Worm (Caenorhabditis elegans) whole organism, L2 larva: ENCODE measurements around the gene K10F12.7.

Experiments
- C34F6.9 ChIP-seq: fragments of 150-350 bp; optimal IDR thresholded peaks from 2 replicates; lab custom pipeline; 2014; ENCODE audit warnings: missing biosample characterization, missing genetic modification characterization
- egl-27 ChIP-seq: sonication (generic microtip); optimal IDR thresholded peaks from 3 replicates; lab custom pipeline; 2017; ENCODE audit warnings: missing biosample characterization, missing genetic modification reagents, missing genetic modification characterization
- lin-39 ChIP-seq: fragments of 150-350 bp; optimal IDR thresholded peaks from 2 replicates; lab custom pipeline; 2014; ENCODE audit warnings: missing biosample characterization, missing genetic modification reagents, missing genetic modification characterization
- lsy-2 ChIP-seq, 2 experiments: fragments of 150-350 bp in 1 of 2; sonication (generic microtip) in 1 of 2; optimal IDR thresholded peaks; 2 replicates each; lab custom pipeline; 2014 to 2017; ENCODE audit warnings: missing biosample characterization in 2 of 2, missing genetic modification characterization in 2 of 2
- mab-5 ChIP-seq: fragments of 150-350 bp; optimal IDR thresholded peaks from 2 replicates; lab custom pipeline; 2014; ENCODE audit warnings: missing biosample characterization, missing genetic modification characterization
- nhr-12 ChIP-seq: fragments of 150-350 bp; optimal IDR thresholded peaks from 2 replicates; lab custom pipeline; 2014; ENCODE audit warnings: missing biosample characterization, missing genetic modification characterization
- nhr-25 ChIP-seq: fragments of 150-350 bp; sonication (generic microtip); optimal IDR thresholded peaks from 3 replicates; lab custom pipeline; 2014; ENCODE audit warnings: missing biosample characterization, missing genetic modification characterization
- nhr-77 ChIP-seq: fragments of 150-350 bp; optimal IDR thresholded peaks from 2 replicates; lab custom pipeline; 2014; ENCODE audit warnings: missing biosample characterization, missing genetic modification characterization
- sma-3 ChIP-seq: sonication (generic microtip); optimal IDR thresholded peaks from 2 replicates; lab custom pipeline; 2016; ENCODE audit warnings: missing genetic modification reagents, missing genetic modification characterization, missing compliant biosample characterization
- snpc-4 ChIP-seq: fragments of 150-350 bp; optimal IDR thresholded peaks from 2 replicates; lab custom pipeline; 2014; ENCODE audit warnings: missing biosample characterization, missing genetic modification characterization
- unc-62 ChIP-seq: fragments of 150-350 bp; optimal IDR thresholded peaks from 2 replicates; lab custom pipeline; 2014; ENCODE audit warnings: missing biosample characterization, missing genetic modification reagents, missing genetic modification characterization
- zag-1 ChIP-seq: fragments of 150-350 bp; optimal IDR thresholded peaks from 2 replicates; lab custom pipeline; 2014; ENCODE audit warnings: missing biosample characterization, missing genetic modification characterization
- ztf-11 ChIP-seq: sonication (generic microtip); optimal IDR thresholded peaks from 2 replicates; lab custom pipeline; 2017; ENCODE audit warnings: missing biosample characterization, missing genetic modification characterization
- ztf-4 ChIP-seq: fragments of 150-350 bp; optimal IDR thresholded peaks from 2 replicates; lab custom pipeline; 2014; ENCODE audit warnings: missing biosample characterization, missing genetic modification characterization

DNA sequence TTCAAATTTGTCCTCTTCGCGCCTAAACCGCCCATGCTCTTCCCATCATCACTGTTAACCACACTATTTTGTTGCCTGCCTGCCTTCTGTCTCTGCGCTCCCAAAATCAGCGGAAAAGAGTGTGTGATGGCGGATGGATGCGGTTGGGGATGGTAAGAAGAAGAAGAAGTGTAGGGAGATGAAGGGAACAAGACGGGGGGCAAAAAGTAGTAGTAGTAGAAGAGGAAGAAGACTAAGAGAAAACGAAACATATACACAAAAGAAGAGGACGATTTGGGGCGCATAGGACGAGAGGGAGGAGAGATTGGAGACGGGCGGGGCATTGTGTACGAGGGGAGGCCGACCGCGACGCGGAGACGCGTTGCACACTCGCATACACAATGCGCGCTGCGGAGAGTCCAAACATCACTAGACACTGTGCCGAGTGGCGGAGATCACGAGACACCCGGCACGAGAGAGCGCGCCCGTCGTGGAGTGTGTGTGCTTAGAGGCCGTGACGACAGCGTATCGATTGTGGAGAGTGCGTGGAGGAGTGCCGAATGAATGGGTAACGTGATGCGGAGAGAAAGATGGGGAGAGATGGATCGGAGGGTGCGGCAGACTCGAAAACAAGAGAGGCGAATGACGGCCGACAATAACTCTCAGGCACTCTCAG lies 32.7 kb downstream of the K10F12.7 start:
- TF ChIP-seq unc-62 (GFP tag; lab: Kevin White, UChicago) = peak; percentile 81
- TF ChIP-seq ztf-4 (tag; lab: Kevin White, UChicago) = peak; percentile 84
- TF ChIP-seq egl-27 (tag; lab: Kevin White, UChicago) = peak; percentile 52
- TF ChIP-seq nhr-12 = no peak
- peak; percentile 84 for TF ChIP-seq zag-1
- no peak for TF ChIP-seq nhr-77 (tag; lab: Kevin White, UChicago)
- TF ChIP-seq lin-39 (tag; lab: Kevin White, UChicago) = no peak
- TF ChIP-seq C34F6.9 (tag; lab: Kevin White, UChicago) = peak; percentile 91
- TF ChIP-seq nhr-25 (tag; lab: Kevin White, UChicago) = peak; percentile 86
- TF ChIP-seq lsy-2 (tag; optimal IDR thresholded peaks at IDR 0.05; lab: Kevin White, UChicago) = peak; percentile 34 to 87
- no peak for TF ChIP-seq ztf-11 (tag; lab: Kevin White, UChicago)
- TF ChIP-seq snpc-4 (tag; lab: Kevin White, UChicago) = peak; percentile 38
- TF ChIP-seq mab-5 = peak; percentile 86
- TF ChIP-seq sma-3 = peak; percentile 93
